Worm (Caenorhabditis elegans) whole organism, L1 larva: ENCODE results near the gene ubc-7.

Source experiments
- ama-1 ChIP-seq: fragments of 150-350 bp; optimal IDR thresholded peaks from 2 replicates; lab custom pipeline; 2014
- ces-1 ChIP-seq: fragments of 150-350 bp; optimal IDR thresholded peaks from 2 replicates; lab custom pipeline; 2014; ENCODE audit warnings: missing biosample characterization, missing genetic modification reagents, missing genetic modification characterization
- dpl-1 ChIP-seq, 3 experiments: fragments of 150-350 bp in 2 of 3; sonication (generic microtip) in 1 of 3; optimal IDR thresholded peaks; 2 replicates each; lab custom pipeline; 2014 to 2017; ENCODE audit warnings: missing biosample characterization in 3 of 3, missing genetic modification characterization in 3 of 3, missing genetic modification reagents in 3 of 3
- egl-27 ChIP-seq, 2 experiments: fragments of 150-350 bp in 1 of 2; sonication (generic microtip); optimal IDR thresholded peaks; 3 replicates each; lab custom pipeline; 2017 to 2018; ENCODE audit warnings: missing biosample characterization in 2 of 2, missing genetic modification characterization in 2 of 2, missing genetic modification reagents in 2 of 2
- fos-1 ChIP-seq: fragments of 150-350 bp; optimal IDR thresholded peaks from 2 replicates; lab custom pipeline; 2014; ENCODE audit warnings: missing biosample characterization, missing genetic modification characterization
- hlh-4 ChIP-seq: sonication (generic microtip); optimal IDR thresholded peaks from 2 replicates; lab custom pipeline; 2016; ENCODE audit warnings: mild to moderate bottlenecking, missing genetic modification characterization, missing compliant biosample characterization
- jun-1 ChIP-seq: fragments of 150-350 bp; optimal IDR thresholded peaks from 2 replicates; lab custom pipeline; 2014; ENCODE audit warnings: missing biosample characterization, missing genetic modification reagents, missing genetic modification characterization
- lir-3 ChIP-seq: sonication (generic microtip); optimal IDR thresholded peaks from 2 replicates; lab custom pipeline; 2016; ENCODE audit warnings: mild to moderate bottlenecking, missing genetic modification characterization, moderate library complexity, missing compliant biosample characterization; ENCODE audit not compliant: poor library complexity
- nhr-12 ChIP-seq: sonication (generic microtip); optimal IDR thresholded peaks from 2 replicates; lab custom pipeline; 2017; ENCODE audit warnings: missing biosample characterization, missing genetic modification characterization
- nhr-237 ChIP-seq: fragments of 150-350 bp; optimal IDR thresholded peaks from 2 replicates; lab custom pipeline; 2014; ENCODE audit warnings: missing biosample characterization, missing genetic modification characterization
- rnt-1 ChIP-seq: sonication (generic microtip); optimal IDR thresholded peaks from 2 replicates; lab custom pipeline; 2016; ENCODE audit warnings: mild to moderate bottlenecking, missing genetic modification characterization, moderate library complexity, missing compliant biosample characterization
- snpc-4 ChIP-seq: fragments of 150-350 bp; optimal IDR thresholded peaks from 2 replicates; lab custom pipeline; 2014; ENCODE audit warnings: missing biosample characterization, missing genetic modification characterization
- sptf-1 ChIP-seq: fragments of 150-350 bp; optimal IDR thresholded peaks from 2 replicates; lab custom pipeline; 2014; ENCODE audit warnings: missing biosample characterization, missing genetic modification characterization
- zag-1 ChIP-seq: fragments of 150-350 bp; optimal IDR thresholded peaks from 2 replicates; lab custom pipeline; 2014; ENCODE audit warnings: missing biosample characterization, missing genetic modification characterization

- TF ChIP-seq ces-1 (GFP tag; lab: Kevin White, UChicago), result no peak
- no peak for TF ChIP-seq egl-27 (tag; optimal IDR thresholded peaks at IDR 0.05; lab: Kevin White, UChicago)
- no peak for TF ChIP-seq snpc-4 (tag; lab: Kevin White, UChicago)
- no peak for TF ChIP-seq sptf-1 (tag; lab: Kevin White, UChicago)
- no peak for TF ChIP-seq hlh-4 (tag; lab: Kevin White, UChicago)
- TF ChIP-seq rnt-1, result peak; percentile 40
- peak; percentile 81 to 91 (median 86) for TF ChIP-seq dpl-1 (GFP tag; optimal IDR thresholded peaks at IDR 0.05; lab: Kevin White, UChicago)
- no peak for TF ChIP-seq lir-3
- TF ChIP-seq zag-1, result no peak
- TF ChIP-seq jun-1, result no peak
- no peak for TF ChIP-seq nhr-12 (tag; lab: Kevin White, UChicago)
- no peak for TF ChIP-seq fos-1 (tag; lab: Kevin White, UChicago)
- TF ChIP-seq ama-1, result no peak
- TF ChIP-seq nhr-237, result no peak
These were observed 16.8 kb downstream of the ubc-7 start, which contains the start of the genes pri-1 and F58A4.6 for ce11 chrIII:9614211-9614610.
